Fruit fly (Drosophila melanogaster) whole organism, embryonic: ENCODE measurements around the gene ppk.

Experiments used
- Awh ChIP-seq: fragments of 200-800 bp; sonication (Bioruptor generic); IDR thresholded peaks from 2 replicates; pipeline ENCODE4, ENCODE4 v1.3.6; 2022; ENCODE audit warnings: missing biosample characterization, missing genetic modification characterization
- Bteb2 ChIP-seq: fragments of 200-800 bp; sonication (Bioruptor generic); optimal IDR thresholded peaks from 2 replicates; lab custom pipeline; 2016; ENCODE audit warnings: missing biosample characterization, missing genetic modification characterization
- C15 ChIP-seq: fragments of 200-800 bp; sonication (Bioruptor generic); IDR thresholded peaks from 3 replicates; pipeline ENCODE4 v1.3.6; 2022; ENCODE audit warnings: missing biosample characterization, missing genetic modification characterization
- CG11560 ChIP-seq: fragments of 200-800 bp; sonication (Bioruptor generic); IDR thresholded peaks from 3 replicates; pipeline ENCODE4 v1.3.6; 2022; ENCODE audit warnings: missing biosample characterization, missing genetic modification characterization
- CG12299 ChIP-seq: fragments of 200-800 bp; sonication (Bioruptor generic); optimal IDR thresholded peaks from 2 replicates; lab custom pipeline; 2018; ENCODE audit warnings: missing biosample characterization, mild to moderate bottlenecking, missing genetic modification characterization
- CG12391 ChIP-seq: fragments of 200-800 bp; sonication (Bioruptor generic); optimal IDR thresholded peaks from 3 replicates; lab custom pipeline; 2018; ENCODE audit warnings: missing biosample characterization, mild to moderate bottlenecking, missing genetic modification characterization, moderate library complexity
- CG12769 ChIP-seq: fragments of 200-800 bp; sonication (Bioruptor generic); optimal IDR thresholded peaks from 2 replicates; lab custom pipeline; 2019; ENCODE audit warnings: missing biosample characterization, mild to moderate bottlenecking, missing genetic modification characterization, moderate library complexity
- CG13894 ChIP-seq: fragments of 200-800 bp; sonication (Bioruptor generic); optimal IDR thresholded peaks from 3 replicates; lab custom pipeline; 2018; ENCODE audit warnings: missing biosample characterization, mild to moderate bottlenecking, missing genetic modification characterization, moderate library complexity
- CG1602 ChIP-seq: fragments of 200-800 bp; sonication (Bioruptor generic); optimal IDR thresholded peaks from 3 replicates; lab custom pipeline; 2016; ENCODE audit warnings: missing biosample characterization, missing genetic modification characterization
- CG17328 ChIP-seq: fragments of 200-800 bp; sonication (Bioruptor generic); IDR thresholded peaks from 2 replicates; pipeline ENCODE4 v1.3.6; 2022; ENCODE audit warnings: missing biosample characterization, missing genetic modification characterization
- CG17385 ChIP-seq: fragments of 200-800 bp; sonication (Bioruptor generic); optimal IDR thresholded peaks from 3 replicates; lab custom pipeline; 2018; ENCODE audit warnings: missing biosample characterization, mild to moderate bottlenecking, missing genetic modification characterization
- CG2889 ChIP-seq: fragments of 200-800 bp; sonication (Bioruptor generic); IDR thresholded peaks from 3 replicates; pipeline ENCODE4 v1.3.6; 2022; ENCODE audit warnings: missing biosample characterization, missing genetic modification characterization
- CG3726 ChIP-seq: fragments of 200-800 bp; sonication (Bioruptor generic); IDR thresholded peaks from 3 replicates; pipeline ENCODE4, ENCODE4 v1.3.6; 2022; ENCODE audit warnings: missing biosample characterization, missing genetic modification characterization
- CG4328 ChIP-seq: fragments of 200-800 bp; sonication (Bioruptor generic); optimal IDR thresholded peaks from 3 replicates; lab custom pipeline; 2017; ENCODE audit warnings: missing biosample characterization, missing genetic modification reagents, missing genetic modification characterization
- CG8290 ChIP-seq, 3 experiments: fragments of 200-800 bp; sonication (Bioruptor generic); optimal IDR thresholded peaks; 2 replicates each; lab custom pipeline; 2016 to 2019; ENCODE audit warnings: missing biosample characterization in 3 of 3, missing genetic modification characterization in 3 of 3, mild to moderate bottlenecking in 2 of 3, moderate library complexity in 1 of 3
- CG9609 ChIP-seq: fragments of 200-800 bp; sonication (Bioruptor generic); optimal IDR thresholded peaks from 3 replicates; lab custom pipeline; 2016; ENCODE audit warnings: missing biosample characterization, missing genetic modification characterization
- CG9817 ChIP-seq: fragments of 200-800 bp; sonication (Bioruptor generic); optimal IDR thresholded peaks from 2 replicates; lab custom pipeline; 2018; ENCODE audit warnings: missing biosample characterization, mild to moderate bottlenecking, missing genetic modification characterization, moderate library complexity
- CrebB ChIP-seq: fragments of 200-800 bp; sonication (Bioruptor generic); optimal IDR thresholded peaks from 3 replicates; lab custom pipeline; 2018; ENCODE audit warnings: missing biosample characterization, mild to moderate bottlenecking, missing genetic modification characterization
- Dip2 ChIP-seq: fragments of 200-800 bp; sonication (Bioruptor generic); IDR thresholded peaks from 2 replicates; pipeline ENCODE4 v1.3.6; 2022; ENCODE audit warnings: missing biosample characterization, missing genetic modification characterization
- E2f1 ChIP-seq: fragments of 200-800 bp; sonication (Bioruptor generic); IDR thresholded peaks from 2 replicates; pipeline ENCODE4 v1.3.6; 2022; ENCODE audit warnings: missing biosample characterization, missing genetic modification characterization
- Eip74EF ChIP-seq, 2 experiments: fragments of 200-800 bp in 1 of 2; fragments of >200 bp in 1 of 2; sonication (Bioruptor generic) in 1 of 2; optimal IDR thresholded peaks; 2 replicates each; lab custom pipeline; 2017 to 2019; ENCODE audit warnings: missing biosample characterization in 2 of 2, missing genetic modification characterization in 2 of 2, mild to moderate bottlenecking in 1 of 2, moderate library complexity in 1 of 2
- H2.0 ChIP-seq: fragments of 200-800 bp; sonication (Bioruptor generic); IDR thresholded peaks from 2 replicates; pipeline ENCODE4 v1.3.6; 2022; ENCODE audit warnings: missing biosample characterization, missing genetic modification characterization
- Hand ChIP-seq: fragments of 200-800 bp; sonication (Bioruptor generic); optimal IDR thresholded peaks from 2 replicates; lab custom pipeline; 2017; ENCODE audit warnings: mild to moderate bottlenecking, missing biosample characterization, missing genetic modification reagents, missing genetic modification characterization
- Hey ChIP-seq: fragments of 200-800 bp; sonication (Bioruptor generic); optimal IDR thresholded peaks from 3 replicates; lab custom pipeline; 2018; ENCODE audit warnings: missing biosample characterization, mild to moderate bottlenecking, missing genetic modification characterization
- Hsf ChIP-seq: fragments of 200-800 bp; sonication (Bioruptor generic); optimal IDR thresholded peaks from 3 replicates; lab custom pipeline; 2016; ENCODE audit warnings: missing biosample characterization, missing genetic modification characterization
- Nf-YC ChIP-seq: fragments of 200-800 bp; optimal IDR thresholded peaks from 3 replicates; lab custom pipeline; 2019; ENCODE audit warnings: missing biosample characterization, mild to moderate bottlenecking, missing genetic modification characterization, moderate library complexity
- Optix ChIP-seq: fragments of 200-800 bp; sonication (Bioruptor generic); IDR thresholded peaks from 3 replicates; pipeline ENCODE4 v1.3.6; 2022; ENCODE audit warnings: missing biosample characterization, missing genetic modification characterization
- Poxn ChIP-seq: fragments of 200-800 bp; sonication (Bioruptor generic); IDR thresholded peaks from 2 replicates; pipeline ENCODE4 v1.3.6; 2022; ENCODE audit warnings: missing biosample characterization, missing genetic modification characterization
- abd-A ChIP-seq: fragments of 200-800 bp; sonication (Bioruptor generic); optimal IDR thresholded peaks from 3 replicates; lab custom pipeline; 2019; ENCODE audit warnings: missing biosample characterization, mild to moderate bottlenecking, missing genetic modification characterization, moderate library complexity
- cwo ChIP-seq: fragments of 200-800 bp; sonication (Bioruptor generic); optimal IDR thresholded peaks from 3 replicates; lab custom pipeline; 2017; ENCODE audit warnings: missing biosample characterization, missing genetic modification characterization, mild to moderate bottlenecking, moderate library complexity, missing genetic modification reagents
- esg ChIP-seq: fragments of 200-800 bp; sonication (Bioruptor generic); conservative IDR thresholded peaks from 2 replicates; pipeline ENCODE4 v1.3.6; 2022; ENCODE audit warnings: missing biosample characterization, missing genetic modification characterization
- exex ChIP-seq: fragments of 200-800 bp; sonication (Bioruptor generic); optimal IDR thresholded peaks from 4 replicates; lab custom pipeline; 2018; ENCODE audit warnings: missing biosample characterization, mild to moderate bottlenecking, missing genetic modification characterization, moderate library complexity
- eyg ChIP-seq: fragments of 200-800 bp; sonication (Bioruptor generic); optimal IDR thresholded peaks from 3 replicates; lab custom pipeline; 2016; ENCODE audit warnings: missing biosample characterization, missing genetic modification characterization
- fru ChIP-seq: fragments of >200 bp; optimal IDR thresholded peaks from 2 replicates; lab custom pipeline; 2017
- grn ChIP-seq: fragments of 200-800 bp; sonication (Bioruptor generic); optimal IDR thresholded peaks from 3 replicates; lab custom pipeline; 2017; ENCODE audit warnings: missing biosample characterization, missing genetic modification characterization
- klu ChIP-seq: fragments of 200-800 bp; sonication (Bioruptor generic); IDR thresholded peaks from 2 replicates; pipeline ENCODE4 v1.3.6; 2022; ENCODE audit warnings: missing biosample characterization, missing genetic modification characterization
- knrl ChIP-seq: fragments of 200-800 bp; sonication (Bioruptor generic); IDR thresholded peaks from 3 replicates; pipeline ENCODE4 v1.3.6; 2022; ENCODE audit warnings: missing biosample characterization, missing genetic modification characterization; ENCODE audit not compliant: partially characterized antibody
- lov ChIP-seq, 2 experiments: fragments of 200-800 bp in 1 of 2; fragments of >200 bp in 1 of 2; sonication (Bioruptor generic) in 1 of 2; IDR thresholded peaks in 1 of 2; optimal IDR thresholded peaks in 1 of 2; 2 replicates in 1 of 2; 3 replicates in 1 of 2; pipeline versions ENCODE4 v1.3.6 to Lab custom; 2017 to 2022; ENCODE audit warnings: missing biosample characterization in 1 of 2, missing genetic modification characterization in 1 of 2
- maf-S ChIP-seq: fragments of 200-800 bp; sonication (Bioruptor generic); optimal IDR thresholded peaks from 2 replicates; lab custom pipeline; 2016; ENCODE audit warnings: missing biosample characterization, missing genetic modification characterization
- mirr ChIP-seq: fragments of 200-800 bp; sonication (Bioruptor generic); optimal IDR thresholded peaks from 3 replicates; lab custom pipeline; 2018; ENCODE audit warnings: missing biosample characterization, mild to moderate bottlenecking, missing genetic modification characterization
- oc ChIP-seq: fragments of 200-800 bp; sonication (Bioruptor generic); optimal IDR thresholded peaks from 2 replicates; lab custom pipeline; 2018; ENCODE audit warnings: missing biosample characterization, mild to moderate bottlenecking, missing genetic modification characterization, moderate library complexity
- run ChIP-seq: fragments of 200-800 bp; sonication (Bioruptor generic); optimal IDR thresholded peaks from 3 replicates; lab custom pipeline; 2018; ENCODE audit warnings: missing biosample characterization, mild to moderate bottlenecking, missing genetic modification characterization
- sd ChIP-seq: fragments of 200-800 bp; sonication (Bioruptor generic); optimal IDR thresholded peaks from 3 replicates; lab custom pipeline; 2018; ENCODE audit warnings: missing biosample characterization, mild to moderate bottlenecking, missing genetic modification characterization, moderate library complexity
- so ChIP-seq: fragments of 200-800 bp; sonication (Bioruptor generic); IDR thresholded peaks from 3 replicates; pipeline ENCODE4 v1.3.6; 2022; ENCODE audit warnings: missing biosample characterization, missing genetic modification characterization
- tio ChIP-seq: fragments of 200-800 bp; sonication (Bioruptor generic); optimal IDR thresholded peaks from 2 replicates; lab custom pipeline; 2017; ENCODE audit warnings: missing biosample characterization, missing genetic modification characterization, inconsistent platforms
- tll ChIP-seq, 2 experiments: fragments of 200-800 bp in 1 of 2; fragments of >200 bp in 1 of 2; sonication (Bioruptor generic) in 1 of 2; optimal IDR thresholded peaks; 2 replicates each; lab custom pipeline; 2017 to 2019; ENCODE audit warnings: missing biosample characterization in 2 of 2, missing genetic modification characterization in 2 of 2, mild to moderate bottlenecking in 1 of 2, moderate library complexity in 1 of 2
- trh ChIP-seq: fragments of 200-800 bp; sonication (Bioruptor generic); optimal IDR thresholded peaks from 2 replicates; lab custom pipeline; 2016; ENCODE audit warnings: missing biosample characterization, missing genetic modification characterization
- vnd ChIP-seq: fragments of 200-800 bp; sonication (Bioruptor generic); IDR thresholded peaks from 3 replicates; pipeline ENCODE4 v1.3.6; 2022; ENCODE audit warnings: missing biosample characterization, missing genetic modification characterization; ENCODE audit not compliant: partially characterized antibody

The ppk gene

DNA sequence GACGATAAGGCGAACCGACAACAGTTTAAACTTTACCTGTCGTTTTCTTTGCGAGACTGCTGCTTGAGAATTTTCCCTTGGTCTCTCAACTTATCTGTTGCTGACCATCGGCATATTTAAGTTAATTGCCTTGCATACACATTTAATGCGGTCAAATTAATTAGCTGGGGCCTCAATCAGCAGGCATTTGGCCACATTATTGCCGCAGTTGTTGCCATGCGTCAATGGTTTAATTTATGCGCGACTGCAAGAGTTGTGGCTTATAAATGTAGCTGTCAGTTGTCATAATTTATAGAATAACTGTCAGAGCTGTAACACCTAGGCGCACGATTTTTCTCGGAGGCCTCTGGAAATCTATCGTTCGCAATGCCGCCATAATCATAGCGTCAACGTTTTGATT is 6.9 kb downstream of the ppk start (continued):
- no peak for TF ChIP-seq Hey
- TF ChIP-seq grn (GFP tag; lab: Kevin White, UChicago), result peak; percentile 27
- peak; percentile 59 for TF ChIP-seq run (tag; lab: Kevin White, UChicago)
- TF ChIP-seq CG3726 (GFP tag; lab: Robert Waterston, UW), result no peak

DNA sequence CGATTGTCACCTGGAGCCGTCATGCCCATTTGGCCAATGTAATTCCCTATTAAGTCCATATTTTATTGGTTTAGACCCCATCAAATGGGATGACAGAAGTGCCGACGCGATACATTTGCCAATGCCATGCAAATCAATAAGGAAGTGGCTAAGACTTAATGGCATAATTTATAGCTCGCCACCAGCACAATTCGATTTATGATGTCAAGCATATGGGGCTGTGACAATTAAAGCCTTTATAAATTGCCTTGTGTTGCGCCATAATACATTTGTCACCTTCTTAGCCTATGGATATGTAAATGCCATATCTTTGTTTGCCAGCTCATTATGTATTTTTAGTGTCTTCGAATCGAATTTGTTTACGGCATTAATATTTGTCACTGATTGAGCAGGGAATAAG is 7.7 kb downstream of the ppk start:
- TF ChIP-seq Bteb2 (GFP tag; lab: Kevin White, UChicago), result no peak
- no peak for TF ChIP-seq run (tag; lab: Kevin White, UChicago)
- no peak for TF ChIP-seq fru (lab: Kevin White, UChicago)
- no peak for TF ChIP-seq tio (GFP tag; lab: Kevin White, UChicago)
- TF ChIP-seq CG8290 (GFP tag; optimal IDR thresholded peaks at IDR 0.05; lab: Kevin White, UChicago), result no peak
- no peak for TF ChIP-seq CG8290 (tag; optimal IDR thresholded peaks at IDR 0.05; lab: Kevin White, UChicago)
- TF ChIP-seq Dip2 (GFP tag; lab: Robert Waterston, UW), result no peak
- no peak for TF ChIP-seq Hsf
- TF ChIP-seq Optix (GFP tag; lab: Robert Waterston, UW), result no peak
- no peak for TF ChIP-seq vnd (GFP tag; lab: Robert Waterston, UW)
- TF ChIP-seq sd (tag; lab: Kevin White, UChicago), result peak; percentile 51
- no peak for TF ChIP-seq CrebB
- no peak for TF ChIP-seq maf-S (GFP tag; lab: Kevin White, UChicago)
- no peak for TF ChIP-seq lov (optimal IDR thresholded peaks at IDR 0.05; lab: Kevin White, UChicago)
- no peak for TF ChIP-seq lov (GFP tag; IDR thresholded peaks at IDR 0.05; lab: Robert Waterston, UW)
- TF ChIP-seq eyg (GFP tag; lab: Kevin White, UChicago), result no peak
- TF ChIP-seq Awh (GFP tag; lab: Robert Waterston, UW), result peak; percentile 14; the same call in 1 of the 2 replicates
- no peak for TF ChIP-seq Nf-YC (tag; lab: Kevin White, UChicago)
- TF ChIP-seq CG12299 (tag; lab: Kevin White, UChicago), result no peak
- no peak for TF ChIP-seq H2.0 (GFP tag; lab: Robert Waterston, UW)
- no peak for TF ChIP-seq CG9609
- TF ChIP-seq esg (GFP tag; lab: Robert Waterston, UW), result no peak
- no peak for TF ChIP-seq klu
- no peak for TF ChIP-seq Poxn (GFP tag; lab: Robert Waterston, UW)
- TF ChIP-seq abd-A (tag; lab: Kevin White, UChicago), result peak; percentile 83
- peak; percentile 58 for TF ChIP-seq CG12769 (tag; lab: Kevin White, UChicago)
- TF ChIP-seq cwo (GFP tag; lab: Kevin White, UChicago), result no peak
- TF ChIP-seq CG1602, result no peak
- TF ChIP-seq CG2889 (GFP tag; lab: Robert Waterston, UW), result no peak
- peak; percentile 68 for TF ChIP-seq oc (tag; lab: Kevin White, UChicago)
- TF ChIP-seq exex, result no peak
- no peak for TF ChIP-seq trh (GFP tag; lab: Kevin White, UChicago)
- no peak for TF ChIP-seq CG17328 (GFP tag; lab: Robert Waterston, UW)
- TF ChIP-seq CG17385, result no peak
- no peak for TF ChIP-seq CG12391 (tag; lab: Kevin White, UChicago)
- peak; percentile 27 for TF ChIP-seq mirr (GFP tag; lab: Kevin White, UChicago)
- TF ChIP-seq Eip74EF (GFP tag; optimal IDR thresholded peaks at IDR 0.05; lab: Kevin White, UChicago), result peak in 1 of 2 experiments; percentile 83
- no peak for TF ChIP-seq tll (GFP tag; optimal IDR thresholded peaks at IDR 0.05; lab: Kevin White, UChicago)
- TF ChIP-seq knrl (GFP tag; lab: Robert Waterston, UW), result no peak
- TF ChIP-seq so (GFP tag; lab: Robert Waterston, UW), result no peak
- no peak for TF ChIP-seq CG11560 (tag; lab: Robert Waterston, UW)
- TF ChIP-seq CG4328, result peak; percentile 12
- no peak for TF ChIP-seq Hand
- TF ChIP-seq C15, result 0 out of 3 replicates have a peak, but pooled peaks have one; percentile 16
- TF ChIP-seq E2f1, result no peak
- TF ChIP-seq CG9817, result no peak
- TF ChIP-seq CG13894 (tag; lab: Kevin White, UChicago), result no peak
